Fruit fly (Drosophila melanogaster) whole organism, embryonic: ENCODE measurements around the gene CG31675.
A peak's percentile ranks its signal among the peaks of the same experiment; 100 is the strongest.

Experiments used
- Abd-B ChIP-seq: fragments of 200-800 bp; sonication (Bioruptor generic); optimal IDR thresholded peaks from 2 replicates; lab custom pipeline; 2018; ENCODE audit warnings: missing biosample characterization, mild to moderate bottlenecking, missing genetic modification characterization, moderate library complexity
- Bdp1 ChIP-seq: fragments of 200-800 bp; sonication (Bioruptor generic); optimal IDR thresholded peaks from 3 replicates; lab custom pipeline; 2016; ENCODE audit warnings: missing biosample characterization, missing genetic modification characterization
- CG10366 ChIP-seq: fragments of 200-800 bp; sonication (Bioruptor generic); IDR thresholded peaks from 2 replicates; pipeline ENCODE4 v1.3.6; 2022; ENCODE audit warnings: missing biosample characterization, missing genetic modification characterization
- CG10979 ChIP-seq: fragments of 200-800 bp; sonication (Bioruptor generic); optimal IDR thresholded peaks from 2 replicates; lab custom pipeline; 2018; ENCODE audit warnings: missing biosample characterization, mild to moderate bottlenecking, missing genetic modification characterization, moderate library complexity
- CG11695 ChIP-seq: fragments of 200-800 bp; sonication (Bioruptor generic); IDR thresholded peaks from 3 replicates; pipeline ENCODE4 v1.3.6; 2022; ENCODE audit warnings: missing biosample characterization, missing genetic modification characterization
- CG12219 ChIP-seq: fragments of 200-800 bp; sonication (Bioruptor generic); optimal IDR thresholded peaks from 3 replicates; lab custom pipeline; 2018; ENCODE audit warnings: missing biosample characterization, mild to moderate bottlenecking, missing genetic modification characterization
- CG12391 ChIP-seq: fragments of 200-800 bp; sonication (Bioruptor generic); optimal IDR thresholded peaks from 3 replicates; lab custom pipeline; 2018; ENCODE audit warnings: missing biosample characterization, mild to moderate bottlenecking, missing genetic modification characterization, moderate library complexity
- CG14441 ChIP-seq: fragments of 200-800 bp; sonication (Bioruptor generic); IDR thresholded peaks from 2 replicates; pipeline ENCODE4 v1.3.6; 2022; ENCODE audit warnings: missing biosample characterization, missing genetic modification characterization
- CG14667 ChIP-seq: fragments of 200-800 bp; sonication (Bioruptor generic); IDR thresholded peaks from 2 replicates; pipeline ENCODE4 v1.3.6; 2022; ENCODE audit warnings: missing biosample characterization, missing genetic modification characterization
- CG17829 ChIP-seq: fragments of 200-800 bp; optimal IDR thresholded peaks from 2 replicates; lab custom pipeline; 2019; ENCODE audit warnings: missing biosample characterization, mild to moderate bottlenecking, missing genetic modification characterization, moderate library complexity
- CG3995 ChIP-seq: fragments of 200-800 bp; sonication (Bioruptor generic); optimal IDR thresholded peaks from 3 replicates; lab custom pipeline; 2016; ENCODE audit warnings: missing biosample characterization, missing genetic modification characterization
- CG42726 ChIP-seq: fragments of 200-800 bp; sonication (Bioruptor generic); IDR thresholded peaks from 2 replicates; pipeline ENCODE4 v1.3.6; 2022; ENCODE audit warnings: missing biosample characterization, missing genetic modification characterization; ENCODE audit not compliant: partially characterized antibody
- CG9876 ChIP-seq: fragments of 200-800 bp; sonication (Bioruptor generic); optimal IDR thresholded peaks from 2 replicates; lab custom pipeline; 2016; ENCODE audit warnings: missing biosample characterization, missing genetic modification characterization
- CoRest ChIP-seq: fragments of 200-800 bp; sonication (Bioruptor generic); optimal IDR thresholded peaks from 3 replicates; lab custom pipeline; 2018; ENCODE audit warnings: missing biosample characterization, mild to moderate bottlenecking, missing genetic modification characterization, moderate library complexity
- D19A ChIP-seq: fragments of 200-800 bp; optimal IDR thresholded peaks from 3 replicates; lab custom pipeline; 2019; ENCODE audit warnings: missing biosample characterization, mild to moderate bottlenecking, missing genetic modification characterization, moderate library complexity
- Drgx ChIP-seq: fragments of 200-800 bp; sonication (Bioruptor generic); IDR thresholded peaks from 2 replicates; pipeline ENCODE4 v1.3.6; 2022; ENCODE audit warnings: missing biosample characterization, missing genetic modification characterization
- HLH3B ChIP-seq: fragments of 200-800 bp; sonication (Bioruptor generic); IDR thresholded peaks from 2 replicates; pipeline ENCODE4 v1.3.6; 2022; ENCODE audit warnings: missing biosample characterization, missing genetic modification characterization
- HmgZ ChIP-seq: fragments of 200-800 bp; sonication (Bioruptor generic); optimal IDR thresholded peaks from 2 replicates; lab custom pipeline; 2018; ENCODE audit warnings: missing biosample characterization, mild to moderate bottlenecking, missing genetic modification characterization
- Hr51 ChIP-seq, 2 experiments: fragments of 200-800 bp; sonication (Bioruptor generic); optimal IDR thresholded peaks; 2 replicates in 1 of 2; 3 replicates in 1 of 2; lab custom pipeline; 2016 to 2018; ENCODE audit warnings: missing biosample characterization in 2 of 2, missing genetic modification characterization in 2 of 2, mild to moderate bottlenecking in 1 of 2, moderate library complexity in 1 of 2
- Med ChIP-seq: fragments of 200-800 bp; sonication (Bioruptor generic); peaks from one replicate; lab custom pipeline; 2016; ENCODE audit warnings: missing biosample characterization, missing genetic modification characterization, mild to moderate bottlenecking, inconsistent platforms, moderate library complexity
- Meics ChIP-seq: fragments of 200-800 bp; sonication (Bioruptor generic); optimal IDR thresholded peaks from 2 replicates; lab custom pipeline; 2017; ENCODE audit warnings: missing biosample characterization, mild to moderate bottlenecking, missing genetic modification characterization
- PHDP ChIP-seq: fragments of 200-800 bp; sonication (Bioruptor generic); optimal IDR thresholded peaks from 3 replicates; lab custom pipeline; 2018; ENCODE audit warnings: missing biosample characterization, mild to moderate bottlenecking, missing genetic modification characterization, moderate library complexity
- Six4 ChIP-seq: fragments of 200-800 bp; sonication (Bioruptor generic); optimal IDR thresholded peaks from 2 replicates; lab custom pipeline; 2016; ENCODE audit warnings: missing biosample characterization, missing genetic modification characterization
- Sox100B ChIP-seq: fragments of 200-800 bp; sonication (Bioruptor generic); optimal IDR thresholded peaks from 3 replicates; lab custom pipeline; 2018; ENCODE audit warnings: missing biosample characterization, mild to moderate bottlenecking, missing genetic modification characterization
- Sox102F ChIP-seq: fragments of 200-800 bp; sonication (Bioruptor generic); optimal IDR thresholded peaks from 2 replicates; lab custom pipeline; 2018; ENCODE audit warnings: missing biosample characterization, mild to moderate bottlenecking, missing genetic modification characterization, moderate library complexity
- Taf1 ChIP-seq: fragments of 200-800 bp; sonication (Bioruptor generic); IDR thresholded peaks from 2 replicates; pipeline ENCODE4 v1.3.6; 2022; ENCODE audit warnings: missing biosample characterization, missing genetic modification characterization
- az2 ChIP-seq: fragments of 200-800 bp; sonication (Bioruptor generic); optimal IDR thresholded peaks from 3 replicates; lab custom pipeline; 2016; ENCODE audit warnings: missing biosample characterization, missing genetic modification characterization
- dati ChIP-seq: fragments of 200-800 bp; sonication (Bioruptor generic); IDR thresholded peaks from 2 replicates; pipeline ENCODE4 v1.3.6; 2022; ENCODE audit warnings: missing biosample characterization, missing genetic modification characterization
- dimm ChIP-seq: fragments of 200-800 bp; sonication (Bioruptor generic); IDR thresholded peaks from 2 replicates; pipeline ENCODE4 v1.3.6; 2022; ENCODE audit warnings: missing biosample characterization, missing genetic modification characterization
- dmrt11E ChIP-seq: fragments of 200-800 bp; sonication (Bioruptor generic); optimal IDR thresholded peaks from 3 replicates; lab custom pipeline; 2018; ENCODE audit warnings: missing biosample characterization, mild to moderate bottlenecking, missing genetic modification characterization, moderate library complexity
- eyg ChIP-seq: fragments of 200-800 bp; sonication (Bioruptor generic); optimal IDR thresholded peaks from 3 replicates; lab custom pipeline; 2016; ENCODE audit warnings: missing biosample characterization, missing genetic modification characterization
- fd102C ChIP-seq: fragments of 200-800 bp; sonication (Bioruptor generic); optimal IDR thresholded peaks from 2 replicates; lab custom pipeline; 2018; ENCODE audit warnings: missing biosample characterization, mild to moderate bottlenecking, missing genetic modification characterization, moderate library complexity
- fd3F ChIP-seq: fragments of 200-800 bp; sonication (Bioruptor generic); optimal IDR thresholded peaks from 2 replicates; lab custom pipeline; 2018; ENCODE audit warnings: missing biosample characterization, mild to moderate bottlenecking, missing genetic modification characterization, moderate library complexity
- ham ChIP-seq: fragments of 200-800 bp; sonication (Bioruptor generic); IDR thresholded peaks from 2 replicates; pipeline ENCODE4 v1.3.6; 2022; ENCODE audit warnings: missing biosample characterization, missing genetic modification characterization
- her ChIP-seq: fragments of 200-800 bp; sonication (Bioruptor generic); optimal IDR thresholded peaks from 2 replicates; lab custom pipeline; 2016; ENCODE audit warnings: missing biosample characterization, missing genetic modification characterization
- lbe ChIP-seq: fragments of 200-800 bp; sonication (Bioruptor generic); optimal IDR thresholded peaks from 2 replicates; lab custom pipeline; 2016; ENCODE audit warnings: missing biosample characterization, mild to moderate bottlenecking, missing genetic modification characterization
- nom ChIP-seq: fragments of 200-800 bp; sonication (Bioruptor generic); optimal IDR thresholded peaks from 2 replicates; lab custom pipeline; 2017; ENCODE audit warnings: missing biosample characterization, missing genetic modification characterization, mild to moderate bottlenecking, moderate library complexity, missing genetic modification reagents
- oc ChIP-seq: fragments of 200-800 bp; sonication (Bioruptor generic); optimal IDR thresholded peaks from 2 replicates; lab custom pipeline; 2018; ENCODE audit warnings: missing biosample characterization, mild to moderate bottlenecking, missing genetic modification characterization, moderate library complexity
- pan ChIP-seq, 4 experiments: fragments of >200 bp in 3 of 4; fragments of 200-800 bp in 1 of 4; sonication (Bioruptor generic) in 1 of 4; optimal IDR thresholded peaks in 3 of 4; IDR thresholded peaks in 1 of 4; 2 replicates each; pipeline versions ENCODE4 v1.3.6 to Lab custom; 2017 to 2022; ENCODE audit warnings: missing biosample characterization in 2 of 4, missing genetic modification characterization in 2 of 4, mixed read lengths in 1 of 4
- pb ChIP-seq: fragments of 200-800 bp; sonication (Bioruptor generic); optimal IDR thresholded peaks from 3 replicates; lab custom pipeline; 2016; ENCODE audit warnings: missing biosample characterization, missing genetic modification characterization
- pzg ChIP-seq: fragments of 200-800 bp; sonication (Bioruptor generic); optimal IDR thresholded peaks from 3 replicates; lab custom pipeline; 2018; ENCODE audit warnings: missing biosample characterization, mild to moderate bottlenecking, missing genetic modification characterization, moderate library complexity
- ssp ChIP-seq: fragments of 200-800 bp; sonication (Bioruptor generic); IDR thresholded peaks from 2 replicates; pipeline ENCODE4 v1.3.6; 2022; ENCODE audit warnings: missing biosample characterization, missing genetic modification characterization
- stc ChIP-seq: fragments of 200-800 bp; sonication (Bioruptor generic); IDR thresholded peaks from 2 replicates; pipeline ENCODE4 v1.3.6; 2022; ENCODE audit warnings: missing biosample characterization, missing genetic modification characterization
- vvl ChIP-seq: fragments of 200-800 bp; sonication (Bioruptor generic); IDR thresholded peaks from 2 replicates; pipeline ENCODE4 v1.3.6; 2022; ENCODE audit warnings: missing biosample characterization, missing genetic modification characterization
- zfh1 ChIP-seq: fragments of 200-800 bp; sonication (Bioruptor generic); IDR thresholded peaks from 3 replicates; pipeline ENCODE4 v1.3.6; 2022; ENCODE audit warnings: missing biosample characterization, missing genetic modification characterization

CG31675 gene

dm6 chr2L:20911374-20911773 is 43.8 kb downstream of the CG31675 start (continued):
- TF ChIP-seq Taf1 (GFP tag; lab: Robert Waterston, UW): no peak
- TF ChIP-seq CG9876: no peak
- no peak for TF ChIP-seq HLH3B (GFP tag; lab: Robert Waterston, UW)
- TF ChIP-seq dimm: no peak

- TF ChIP-seq CG14667 (GFP tag; lab: Robert Waterston, UW) (no peak), her (no peak), Abd-B (no peak), Med (GFP tag; lab: Kevin White, UChicago) (peak; percentile 58), lbe (GFP tag; lab: Kevin White, UChicago) (peak; percentile 1), nom (GFP tag; lab: Kevin White, UChicago) (peak; percentile 48), Drgx (GFP tag; lab: Robert Waterston, UW) (0 out of 2 replicates have a peak, but pooled peaks have one; percentile 48), fd102C (no peak), Sox100B (no peak)
- TF ChIP-seq, all 482 proteins: peak for 4
These were observed 45.3 kb downstream of the CG31675 start for dm6 chr2L:20912789-20913300.

DNA sequence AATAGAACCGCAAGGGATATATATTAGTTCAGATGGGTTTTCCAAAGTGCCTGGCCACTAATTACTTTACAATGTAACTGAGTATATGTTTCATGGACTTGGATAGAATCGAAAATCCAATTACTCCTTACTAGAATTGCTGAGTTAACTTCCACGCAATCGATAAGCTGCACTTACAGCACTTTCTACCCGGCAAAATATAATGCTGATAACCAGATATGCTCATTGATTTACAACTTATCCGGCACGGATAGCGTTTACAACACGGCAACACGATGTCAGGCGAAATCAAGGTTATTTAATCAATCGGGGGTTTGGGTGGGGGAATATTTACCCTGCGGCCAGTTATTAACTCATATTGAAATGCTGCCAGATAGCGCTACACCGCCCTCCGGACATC is 46.0 kb downstream of the CG31675 start:
- TF ChIP-seq HmgZ (tag; lab: Kevin White, UChicago) (no peak), Bdp1 (GFP tag; lab: Kevin White, UChicago) (no peak)

DNA sequence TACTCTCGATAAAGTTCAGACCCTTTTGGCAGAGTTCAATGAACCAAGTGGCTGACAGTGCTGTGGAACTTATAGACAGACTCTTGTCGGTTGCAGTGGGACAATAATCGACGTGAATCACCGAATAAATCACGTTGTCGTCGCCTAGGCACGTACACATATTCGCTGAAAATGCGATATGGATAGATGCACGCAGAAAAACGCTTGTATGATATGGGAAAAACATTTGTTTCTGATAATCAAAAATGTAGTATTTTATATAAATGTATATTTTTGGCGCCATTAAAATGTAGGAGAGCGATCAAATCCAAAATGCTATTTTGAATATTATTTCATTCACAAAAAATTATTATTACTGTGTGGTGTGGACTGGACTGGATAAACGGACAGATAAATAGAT is 47.7 kb downstream of the CG31675 start:
- TF ChIP-seq CG14441 (GFP tag; lab: Robert Waterston, UW) (peak; percentile 58), ssp (GFP tag; lab: Robert Waterston, UW) (0 out of 2 replicates have a peak, but pooled peaks have one; percentile 10), CG42726 (GFP tag; lab: Robert Waterston, UW) (no peak), CG12219 (GFP tag; lab: Kevin White, UChicago) (no peak), pzg (no peak), vvl (GFP tag; lab: Robert Waterston, UW) (peak; percentile 60), CoRest (tag; lab: Kevin White, UChicago) (peak; percentile 17), Six4 (GFP tag; lab: Kevin White, UChicago) (peak; percentile 30), dati (GFP tag; lab: Robert Waterston, UW) (no peak), zfh1 (GFP tag; lab: Robert Waterston, UW) (peak; percentile 51; the same call in 1 of the 3 replicates), stc (peak; percentile 46; the same call in 1 of the 2 replicates), CG10979 (tag; lab: Kevin White, UChicago) (peak; percentile 49), eyg (GFP tag; lab: Kevin White, UChicago) (no peak), dmrt11E (tag; lab: Kevin White, UChicago) (peak; percentile 16), CG11695 (GFP tag; lab: Robert Waterston, UW) (peak; percentile 44; the same call in 1 of the 3 replicates), pan (optimal IDR thresholded peaks at IDR 0.05; lab: Kevin White, UChicago) (no peak), pan (GFP tag; optimal IDR thresholded peaks at IDR 0.05 in 1 of 2, IDR thresholded peaks at IDR 0.05 in 1 of 2) (peak in 1 of 2 experiments; percentile 67), az2 (peak; percentile 15), PHDP (no peak), Meics (GFP tag; lab: Kevin White, UChicago) (peak; percentile 20), pb (GFP tag; lab: Kevin White, UChicago) (no peak), fd3F (GFP tag; lab: Kevin White, UChicago) (no peak), CG17829 (tag; lab: Kevin White, UChicago) (peak; percentile 22), Hr51 (GFP tag; optimal IDR thresholded peaks at IDR 0.05; lab: Kevin White, UChicago) (peak in 1 of 2 experiments; percentile 65), oc (tag; lab: Kevin White, UChicago) (peak; percentile 47), CG12391 (peak; percentile 50), ham (GFP tag; lab: Robert Waterston, UW) (no peak), CG3995 (GFP tag; lab: Kevin White, UChicago) (peak; percentile 52), Sox102F (peak; percentile 65), D19A (tag; lab: Kevin White, UChicago) (peak; percentile 27), CG10366 (GFP tag; lab: Robert Waterston, UW) (peak; percentile 56)
